Worm (Caenorhabditis elegans) whole organism, mixed stage, embryonic: ENCODE measurements around the gene pho-12.

Experiments used
- M03D4.4 ChIP-seq: sonication (generic microtip); optimal IDR thresholded peaks from 2 replicates; lab custom pipeline; 2017; ENCODE audit warnings: mild to moderate bottlenecking, missing genetic modification characterization, missing compliant biosample characterization
- bed-3 ChIP-seq: fragments of 200-800 bp; sonication (Bioruptor generic); optimal IDR thresholded peaks from 3 replicates; lab custom pipeline; 2018; ENCODE audit warnings: mild to moderate bottlenecking, missing genetic modification characterization, moderate library complexity, missing compliant biosample characterization
- blmp-1 ChIP-seq: fragments of 150-350 bp; optimal IDR thresholded peaks from 2 replicates; lab custom pipeline; 2014; ENCODE audit warnings: missing biosample characterization, missing genetic modification characterization
- ceh-39 ChIP-seq: fragments of 150-350 bp; optimal IDR thresholded peaks from 2 replicates; lab custom pipeline; 2014; ENCODE audit warnings: missing biosample characterization, missing genetic modification characterization
- ceh-43 ChIP-seq: fragments of 200-800 bp; sonication (Bioruptor generic); optimal IDR thresholded peaks from 2 replicates; lab custom pipeline; 2018; ENCODE audit warnings: mild to moderate bottlenecking, missing genetic modification characterization, moderate library complexity, missing compliant biosample characterization
- ceh-83 ChIP-seq: fragments of 200-800 bp; sonication (Bioruptor generic); optimal IDR thresholded peaks from 2 replicates; lab custom pipeline; 2018; ENCODE audit warnings: mild to moderate bottlenecking, missing genetic modification characterization, missing compliant biosample characterization
- ces-1 ChIP-seq: fragments of 150-350 bp; optimal IDR thresholded peaks from 2 replicates; lab custom pipeline; 2014; ENCODE audit warnings: missing biosample characterization, missing genetic modification reagents, missing genetic modification characterization
- drap-1 ChIP-seq: fragments of 200-800 bp; sonication (Bioruptor generic); optimal IDR thresholded peaks from 3 replicates; lab custom pipeline; 2018; ENCODE audit warnings: mild to moderate bottlenecking, missing genetic modification characterization, missing compliant biosample characterization
- elt-1 ChIP-seq: sonication (generic microtip); optimal IDR thresholded peaks from 2 replicates; lab custom pipeline; 2017; ENCODE audit warnings: missing genetic modification characterization, mild to moderate bottlenecking, missing compliant biosample characterization, antibody characterized with exemption, moderate library complexity, borderline replicate concordance; ENCODE audit not compliant: insufficient read depth
- elt-3 ChIP-seq: fragments of 150-350 bp; optimal IDR thresholded peaks from 2 replicates; lab custom pipeline; 2014; ENCODE audit warnings: missing biosample characterization, missing genetic modification characterization
- flh-1 ChIP-seq: fragments of 200-800 bp; sonication (Bioruptor generic); optimal IDR thresholded peaks from 2 replicates; lab custom pipeline; 2018; ENCODE audit warnings: mild to moderate bottlenecking, missing genetic modification characterization, moderate library complexity, missing compliant biosample characterization
- ham-2 ChIP-seq: fragments of 200-800 bp; sonication (Bioruptor generic); optimal IDR thresholded peaks from 2 replicates; lab custom pipeline; 2018; ENCODE audit warnings: mild to moderate bottlenecking, missing genetic modification characterization, missing compliant biosample characterization
- hlh-1 ChIP-seq: fragments of 150-350 bp; optimal IDR thresholded peaks from 2 replicates; lab custom pipeline; 2014; ENCODE audit warnings: missing biosample characterization, missing genetic modification reagents, missing genetic modification characterization
- lin-13 ChIP-seq: fragments of 150-350 bp; optimal IDR thresholded peaks from 2 replicates; lab custom pipeline; 2014; ENCODE audit warnings: missing biosample characterization, missing genetic modification characterization
- lin-32 ChIP-seq: fragments of 200-800 bp; sonication (Bioruptor generic); optimal IDR thresholded peaks from 2 replicates; lab custom pipeline; 2018; ENCODE audit warnings: mild to moderate bottlenecking, missing genetic modification characterization, missing compliant biosample characterization
- lsy-2 ChIP-seq: fragments of 150-350 bp; optimal IDR thresholded peaks from 2 replicates; lab custom pipeline; 2014; ENCODE audit warnings: missing biosample characterization, missing genetic modification characterization
- mab-5 ChIP-seq: fragments of 150-350 bp; optimal IDR thresholded peaks from 2 replicates; lab custom pipeline; 2014; ENCODE audit warnings: missing biosample characterization, missing genetic modification characterization
- mep-1 ChIP-seq: fragments of 150-350 bp; optimal IDR thresholded peaks from 2 replicates; lab custom pipeline; 2017; ENCODE audit warnings: missing biosample characterization, missing genetic modification reagents, missing genetic modification characterization, inconsistent platforms
- mls-2 ChIP-seq: sonication (generic microtip); optimal IDR thresholded peaks from 2 replicates; lab custom pipeline; 2016; ENCODE audit warnings: mild to moderate bottlenecking, missing genetic modification characterization, moderate library complexity, missing compliant biosample characterization
- nhr-237 ChIP-seq: fragments of 150-350 bp; optimal IDR thresholded peaks from 2 replicates; lab custom pipeline; 2014; ENCODE audit warnings: missing biosample characterization, missing genetic modification characterization
- nhr-28 ChIP-seq: fragments of 150-350 bp; optimal IDR thresholded peaks from 2 replicates; lab custom pipeline; 2014; ENCODE audit warnings: missing biosample characterization, missing genetic modification characterization
- pha-4 ChIP-seq: fragments of 150-350 bp; optimal IDR thresholded peaks from 2 replicates; lab custom pipeline; 2018; ENCODE audit warnings: missing biosample characterization, missing genetic modification reagents, missing genetic modification characterization
- sem-2 ChIP-seq: fragments of 200-800 bp; sonication (Bioruptor generic); optimal IDR thresholded peaks from 2 replicates; lab custom pipeline; 2018; ENCODE audit warnings: mild to moderate bottlenecking, missing genetic modification characterization, missing compliant biosample characterization
- snpc-4 ChIP-seq: fragments of 150-350 bp; optimal IDR thresholded peaks from 2 replicates; lab custom pipeline; 2014; ENCODE audit warnings: missing biosample characterization, missing genetic modification characterization
- sptf-1 ChIP-seq: sonication (generic microtip); optimal IDR thresholded peaks from 2 replicates; lab custom pipeline; 2017; ENCODE audit warnings: mild to moderate bottlenecking, missing genetic modification characterization, moderate library complexity, missing compliant biosample characterization
- tbx-8 ChIP-seq: fragments of 200-800 bp; sonication (Bioruptor generic); optimal IDR thresholded peaks from 2 replicates; lab custom pipeline; 2018; ENCODE audit warnings: mild to moderate bottlenecking, missing genetic modification characterization, moderate library complexity, missing compliant biosample characterization
- unc-120 ChIP-seq: sonication (generic microtip); optimal IDR thresholded peaks from 2 replicates; lab custom pipeline; 2017; ENCODE audit warnings: missing genetic modification characterization, missing compliant biosample characterization; ENCODE audit not compliant: poor library complexity, severe bottlenecking
- unc-39 ChIP-seq: fragments of 150-350 bp; optimal IDR thresholded peaks from 2 replicates; lab custom pipeline; 2014; ENCODE audit warnings: missing biosample characterization, missing genetic modification characterization
- unc-62 ChIP-seq: fragments of 150-350 bp; optimal IDR thresholded peaks from 2 replicates; lab custom pipeline; 2014; ENCODE audit warnings: missing biosample characterization, missing genetic modification reagents, missing genetic modification characterization
- zip-8 ChIP-seq: fragments of 150-350 bp; optimal IDR thresholded peaks from 2 replicates; lab custom pipeline; 2014; ENCODE audit warnings: missing biosample characterization, missing genetic modification characterization

pho-12 gene

DNA sequence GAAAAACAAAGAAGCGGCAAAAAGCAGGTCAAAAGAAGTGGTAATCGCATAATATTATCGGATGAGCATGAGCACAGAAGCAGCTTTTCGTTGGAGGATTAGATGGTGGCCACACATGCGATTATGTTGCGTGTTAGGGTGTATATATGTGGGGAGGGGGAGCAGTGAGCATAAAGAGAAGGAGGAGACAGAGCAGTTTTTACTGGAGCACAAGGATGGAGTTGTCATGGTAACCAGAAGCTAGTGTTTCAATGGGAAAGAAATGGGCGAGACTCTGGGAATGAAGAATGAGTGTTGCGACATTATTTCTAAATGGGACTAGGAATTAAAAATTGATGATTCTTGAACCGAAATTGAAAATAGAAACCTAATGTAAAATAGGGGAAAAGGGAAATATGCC lies 7.3 kb upstream of the pho-12 start, which contains the start of gene C27A2.8:
Gene C27A2.8, minus strand, starts transcription at position 117 of the 400 bp plus-strand sequence.
- no peak for TF ChIP-seq ceh-39 (tag; lab: Kevin White, UChicago)

DNA sequence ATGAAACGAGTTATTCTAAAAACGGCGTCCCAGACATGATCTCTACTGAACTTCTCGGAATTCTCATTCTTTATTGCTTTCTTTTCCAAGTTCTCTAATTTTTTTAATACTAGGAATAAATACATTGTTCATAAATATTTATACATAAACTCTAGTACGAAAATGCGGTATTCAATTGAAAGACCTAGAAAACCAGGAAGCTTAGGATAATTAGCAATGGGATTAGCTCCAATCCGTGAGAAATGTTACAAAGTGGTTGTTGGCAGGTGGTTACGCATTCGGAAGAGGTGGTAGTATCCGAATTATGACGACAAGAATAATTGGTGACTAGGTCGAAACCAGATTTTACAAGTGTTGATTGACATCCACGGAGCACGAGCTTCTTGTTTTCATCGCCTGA lies 6.3 kb upstream of the pho-12 start:
- no peak for TF ChIP-seq pha-4 (tag; lab: Kevin White, UChicago)
- no peak for TF ChIP-seq bed-3 (GFP tag; lab: Kevin White, UChicago)
- TF ChIP-seq flh-1 (GFP tag; lab: Kevin White, UChicago), result no peak
- TF ChIP-seq sem-2 (GFP tag; lab: Kevin White, UChicago), result no peak
- no peak for TF ChIP-seq elt-3 (tag; lab: Kevin White, UChicago)
- TF ChIP-seq ceh-43 (GFP tag; lab: Kevin White, UChicago), result no peak
- TF ChIP-seq drap-1 (GFP tag; lab: Kevin White, UChicago), result no peak
- TF ChIP-seq mls-2 (tag; lab: Kevin White, UChicago), result no peak
- TF ChIP-seq zip-8, result no peak
- no peak for TF ChIP-seq blmp-1 (tag; lab: Kevin White, UChicago)
- no peak for TF ChIP-seq lin-32 (GFP tag; lab: Kevin White, UChicago)
- TF ChIP-seq lsy-2, result no peak
- TF ChIP-seq nhr-28 (tag; lab: Kevin White, UChicago), result no peak
- TF ChIP-seq snpc-4, result no peak
- no peak for TF ChIP-seq mab-5
- no peak for TF ChIP-seq elt-1
- TF ChIP-seq unc-39 (tag; lab: Kevin White, UChicago), result no peak
- no peak for TF ChIP-seq mep-1 (tag; lab: Kevin White, UChicago)

DNA sequence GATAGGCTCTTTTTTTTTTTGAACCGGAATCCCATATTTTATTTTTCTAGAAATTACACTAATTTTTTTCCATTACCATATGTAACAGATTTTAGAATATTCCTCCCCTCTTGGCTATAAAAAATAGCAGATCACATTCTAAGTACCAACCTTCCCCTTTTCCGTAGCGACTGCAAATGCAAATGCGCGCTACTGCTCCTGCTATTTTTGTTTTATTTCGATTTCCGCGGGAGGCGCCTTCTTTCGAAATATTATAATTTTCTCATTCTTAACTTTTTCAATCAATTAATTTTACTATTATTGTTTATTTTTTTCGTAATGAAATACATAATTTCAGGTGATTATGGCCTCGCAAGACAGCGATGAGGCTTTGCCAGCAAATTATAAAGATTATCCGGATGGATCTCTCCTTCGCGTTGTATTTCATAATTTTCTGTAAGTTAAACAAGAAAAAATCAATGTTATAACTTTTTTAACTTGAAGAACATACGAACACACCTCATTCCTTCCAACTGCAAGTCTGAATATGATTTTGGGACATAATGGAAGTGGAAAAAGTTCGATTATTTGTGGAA lies 1.3 kb upstream of the pho-12 start, which contains the start of gene smc-5:
Gene smc-5, plus strand, starts transcription at position 332 of the 575 bp plus-strand sequence.
- TF ChIP-seq nhr-237 (tag; lab: Kevin White, UChicago) (peak; percentile 56), lin-32 (GFP tag; lab: Kevin White, UChicago) (no peak), ham-2 (GFP tag; lab: Kevin White, UChicago) (no peak), unc-62 (GFP tag; lab: Kevin White, UChicago) (no peak), elt-1 (no peak), mep-1 (tag; lab: Kevin White, UChicago) (peak; percentile 86), ces-1 (GFP tag; lab: Kevin White, UChicago) (peak; percentile 56), sem-2 (GFP tag; lab: Kevin White, UChicago) (no peak), hlh-1 (tag; lab: Kevin White, UChicago) (peak; percentile 57), unc-120 (tag; lab: Kevin White, UChicago) (peak; percentile 26), drap-1 (GFP tag; lab: Kevin White, UChicago) (no peak), pha-4 (tag; lab: Kevin White, UChicago) (peak; percentile 8), ceh-39 (tag; lab: Kevin White, UChicago) (peak; percentile 42), lsy-2 (peak; percentile 85), mab-5 (no peak)

DNA sequence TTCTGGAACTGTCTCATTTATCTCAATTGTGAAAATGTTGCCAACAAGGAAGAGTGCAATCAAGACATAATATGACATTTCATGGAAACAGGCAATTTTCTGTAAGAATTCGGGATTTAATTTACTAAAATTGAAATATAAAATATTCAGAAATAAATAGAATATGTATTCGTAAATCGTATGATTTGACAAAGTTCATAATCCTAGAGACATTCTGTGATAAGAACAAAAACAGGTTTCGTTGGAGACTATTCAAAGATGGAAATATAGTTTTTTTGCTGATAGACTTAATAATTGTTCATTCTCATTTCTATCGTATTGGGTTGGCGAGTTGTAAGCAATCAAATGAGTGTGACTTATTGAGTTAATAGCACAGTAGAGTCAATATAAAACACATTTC lies 2.6 kb downstream of the pho-12 start, which contains the start of gene C27A2.12:
Gene C27A2.12, minus strand, starts transcription at position 101 of the 400 bp plus-strand sequence.
- TF ChIP-seq bed-3 (GFP tag; lab: Kevin White, UChicago) (no peak), elt-1 (no peak), ceh-83 (GFP tag; lab: Kevin White, UChicago) (no peak)

DNA sequence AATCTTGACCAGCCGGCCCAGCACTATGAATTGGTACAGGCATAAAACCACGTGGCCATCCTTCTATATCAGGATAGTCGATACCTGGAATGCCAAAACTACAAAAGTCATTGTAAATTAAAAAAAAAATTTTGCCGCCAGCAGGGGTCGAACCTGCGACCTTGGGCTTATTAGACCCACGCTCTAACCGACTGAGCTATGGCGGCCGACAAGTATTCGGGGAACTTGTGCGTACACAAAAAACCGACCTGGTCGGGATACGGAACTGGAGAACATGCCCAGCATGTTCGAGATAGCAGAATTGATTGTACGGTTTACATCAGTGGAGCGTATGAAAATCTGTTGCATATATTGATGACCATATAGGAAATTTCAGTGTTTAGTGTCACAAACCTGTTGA lies 3.3 kb downstream of the pho-12 start:
- TF ChIP-seq ceh-83 (GFP tag; lab: Kevin White, UChicago), result peak; percentile 73
- peak; percentile 55 for TF ChIP-seq M03D4.4 (tag; lab: Kevin White, UChicago)
- TF ChIP-seq flh-1 (GFP tag; lab: Kevin White, UChicago), result no peak
- TF ChIP-seq sptf-1, result peak; percentile 60
- TF ChIP-seq tbx-8, result peak; percentile 35
- peak; percentile 41 for TF ChIP-seq sem-2 (GFP tag; lab: Kevin White, UChicago)
- TF ChIP-seq zip-8, result no peak
- no peak for TF ChIP-seq blmp-1 (tag; lab: Kevin White, UChicago)
- TF ChIP-seq lin-13, result no peak
- TF ChIP-seq mab-5, result no peak
- TF ChIP-seq ces-1 (GFP tag; lab: Kevin White, UChicago), result no peak
- TF ChIP-seq unc-39 (tag; lab: Kevin White, UChicago), result no peak
- peak; percentile 47 for TF ChIP-seq mls-2 (tag; lab: Kevin White, UChicago)
- peak; percentile 1 for TF ChIP-seq bed-3 (GFP tag; lab: Kevin White, UChicago)
- no peak for TF ChIP-seq lsy-2
- TF ChIP-seq drap-1 (GFP tag; lab: Kevin White, UChicago), result peak; percentile 44
- TF ChIP-seq hlh-1 (tag; lab: Kevin White, UChicago), result no peak
- TF ChIP-seq ham-2 (GFP tag; lab: Kevin White, UChicago), result peak; percentile 17
- no peak for TF ChIP-seq nhr-28 (tag; lab: Kevin White, UChicago)
- TF ChIP-seq, all 35 proteins: peak for 9
